Worm (Caenorhabditis elegans): ENCODE data around the gene srh-85.

ce11 chrV:2960894-2961293 is 26.4 kb downstream of the srh-85 start, which contains the start of gene srw-144:
- TF ChIP-seq lsy-2 (tag; optimal IDR thresholded peaks at IDR 0.05) (no peak), M03D4.4 (tag; optimal IDR thresholded peaks at IDR 0.05) (no peak), unc-62 (GFP tag; optimal IDR thresholded peaks at IDR 0.05) (no peak), ceh-83 (GFP tag; optimal IDR thresholded peaks at IDR 0.05) (no peak), nhr-12 (tag; optimal IDR thresholded peaks at IDR 0.05) (no peak), unc-39 (tag; optimal IDR thresholded peaks at IDR 0.05) (no peak), nhr-237 (tag; optimal IDR thresholded peaks at IDR 0.05) (no peak), snpc-4 (tag; optimal IDR thresholded peaks at IDR 0.05) (no peak), lin-13 (tag; optimal IDR thresholded peaks at IDR 0.05) (no peak), pha-4 (tag; optimal IDR thresholded peaks at IDR 0.05) (no peak), mab-5 (tag; optimal IDR thresholded peaks at IDR 0.05) (no peak), nhr-28 (tag; optimal IDR thresholded peaks at IDR 0.05) (no peak), elt-3 (tag; optimal IDR thresholded peaks at IDR 0.05) (no peak), blmp-1 (tag; optimal IDR thresholded peaks at IDR 0.05) (no peak)
